Worm (Caenorhabditis elegans) whole organism, L1 larva: ENCODE data around the gene srsx-34.

Source experiments
- C16A3.4 ChIP-seq: fragments of 150-350 bp; optimal IDR thresholded peaks from 2 replicates; lab custom pipeline; 2014; ENCODE audit warnings: missing biosample characterization, missing genetic modification characterization
- C34B4.2 ChIP-seq: sonication (generic microtip); optimal IDR thresholded peaks from 2 replicates; lab custom pipeline; 2017; ENCODE audit warnings: mild to moderate bottlenecking, missing genetic modification characterization, missing compliant biosample characterization
- Y116A8C.19 ChIP-seq: sonication (generic microtip); optimal IDR thresholded peaks from 2 replicates; lab custom pipeline; 2016; ENCODE audit warnings: missing compliant biosample characterization, missing genetic modification characterization, borderline replicate concordance
- aha-1 ChIP-seq: fragments of 150-350 bp; optimal IDR thresholded peaks from 2 replicates; lab custom pipeline; 2014; ENCODE audit warnings: missing biosample characterization, missing genetic modification characterization
- ama-1 ChIP-seq: fragments of 150-350 bp; optimal IDR thresholded peaks from 2 replicates; lab custom pipeline; 2014
- blmp-1 ChIP-seq: fragments of 150-350 bp; optimal IDR thresholded peaks from 2 replicates; lab custom pipeline; 2014; ENCODE audit warnings: missing biosample characterization, missing genetic modification characterization
- ceh-82 ChIP-seq, 3 experiments: fragments of 150-350 bp in 1 of 3; sonication (generic microtip) in 2 of 3; optimal IDR thresholded peaks; 2 replicates each; lab custom pipeline; 2014 to 2017; ENCODE audit warnings: missing biosample characterization in 3 of 3, missing genetic modification characterization in 3 of 3
- ceh-90 ChIP-seq: sonication (generic microtip); optimal IDR thresholded peaks from 2 replicates; lab custom pipeline; 2016; ENCODE audit warnings: missing genetic modification characterization, missing compliant biosample characterization
- dsc-1 ChIP-seq: sonication (generic microtip); optimal IDR thresholded peaks from 2 replicates; lab custom pipeline; 2016; ENCODE audit warnings: mild to moderate bottlenecking, missing genetic modification characterization, missing compliant biosample characterization
- efl-1 ChIP-seq, 4 experiments: fragments of 150-350 bp; optimal IDR thresholded peaks in 3 of 4; peaks in 1 of 4; 1 replicate in 1 of 4; 2 replicates in 3 of 4; lab custom pipeline; 2014; ENCODE audit warnings: missing biosample characterization in 2 of 4, missing genetic modification characterization in 2 of 4, missing genetic modification reagents in 2 of 4
- efl-3 ChIP-seq: fragments of 200-800 bp; sonication (Bioruptor generic); optimal IDR thresholded peaks from 2 replicates; lab custom pipeline; 2018; ENCODE audit warnings: mild to moderate bottlenecking, missing genetic modification characterization, missing compliant biosample characterization
- ets-5 ChIP-seq: fragments of 200-800 bp; sonication (Bioruptor generic); IDR thresholded peaks from 2 replicates; pipeline ENCODE4 v1.3.6; 2022; ENCODE audit warnings: missing genetic modification characterization, missing compliant biosample characterization
- fkh-10 ChIP-seq: sonication (generic microtip); optimal IDR thresholded peaks from 2 replicates; lab custom pipeline; 2017; ENCODE audit warnings: missing biosample characterization, missing genetic modification reagents, missing genetic modification characterization
- fkh-8 ChIP-seq: sonication (generic microtip); optimal IDR thresholded peaks from 2 replicates; lab custom pipeline; 2016; ENCODE audit warnings: mild to moderate bottlenecking, missing genetic modification characterization, missing compliant biosample characterization
- fos-1 ChIP-seq: fragments of 150-350 bp; optimal IDR thresholded peaks from 2 replicates; lab custom pipeline; 2014; ENCODE audit warnings: missing biosample characterization, missing genetic modification characterization
- grh-1 ChIP-seq: fragments of 200-800 bp; sonication (Bioruptor generic); IDR thresholded peaks from 2 replicates; pipeline ENCODE4 v1.3.6; 2022; ENCODE audit warnings: missing genetic modification reagents, missing genetic modification characterization, missing compliant biosample characterization
- irx-1 ChIP-seq: sonication (generic microtip); optimal IDR thresholded peaks from 2 replicates; lab custom pipeline; 2016; ENCODE audit warnings: missing genetic modification characterization, missing compliant biosample characterization
- isw-1 ChIP-seq: fragments of 200-800 bp; sonication (Bioruptor generic); IDR thresholded peaks from 2 replicates; pipeline ENCODE4 v1.3.6; 2022; ENCODE audit warnings: missing genetic modification characterization, missing compliant biosample characterization
- lin-13 ChIP-seq: fragments of 150-350 bp; optimal IDR thresholded peaks from 2 replicates; lab custom pipeline; 2014; ENCODE audit warnings: missing biosample characterization, missing genetic modification reagents, missing genetic modification characterization
- lin-15B ChIP-seq: fragments of 150-350 bp; sonication (generic microtip); optimal IDR thresholded peaks from 3 replicates; lab custom pipeline; 2014; ENCODE audit warnings: missing biosample characterization, missing genetic modification characterization
- lin-39 ChIP-seq: fragments of 150-350 bp; optimal IDR thresholded peaks from 2 replicates; lab custom pipeline; 2014; ENCODE audit warnings: missing biosample characterization, missing genetic modification reagents, missing genetic modification characterization
- lir-3 ChIP-seq: sonication (generic microtip); optimal IDR thresholded peaks from 2 replicates; lab custom pipeline; 2016; ENCODE audit warnings: mild to moderate bottlenecking, missing genetic modification characterization, moderate library complexity, missing compliant biosample characterization; ENCODE audit not compliant: poor library complexity
- lsy-2 ChIP-seq, 2 experiments: fragments of 150-350 bp; optimal IDR thresholded peaks; 2 replicates each; lab custom pipeline; 2014; ENCODE audit warnings: missing biosample characterization in 2 of 2, missing genetic modification characterization in 2 of 2
- mab-9 ChIP-seq: fragments of 200-800 bp; sonication (Bioruptor generic); IDR thresholded peaks from 2 replicates; pipeline ENCODE4 v1.3.6; 2022; ENCODE audit warnings: missing genetic modification reagents, missing genetic modification characterization, missing compliant biosample characterization
- mep-1 ChIP-seq: fragments of 150-350 bp; optimal IDR thresholded peaks from 2 replicates; lab custom pipeline; 2014; ENCODE audit warnings: missing biosample characterization, missing genetic modification characterization
- nhr-11 ChIP-seq: fragments of 150-350 bp; optimal IDR thresholded peaks from 2 replicates; lab custom pipeline; 2014; ENCODE audit warnings: missing biosample characterization, missing genetic modification characterization
- nhr-12 ChIP-seq: sonication (generic microtip); optimal IDR thresholded peaks from 2 replicates; lab custom pipeline; 2017; ENCODE audit warnings: missing biosample characterization, missing genetic modification characterization
- nhr-19 ChIP-seq: fragments of 200-800 bp; sonication (Bioruptor generic); conservative IDR thresholded peaks from 2 replicates; pipeline ENCODE4 v1.3.6; 2022; ENCODE audit warnings: missing genetic modification characterization, missing compliant biosample characterization
- nhr-237 ChIP-seq: fragments of 150-350 bp; optimal IDR thresholded peaks from 2 replicates; lab custom pipeline; 2014; ENCODE audit warnings: missing biosample characterization, missing genetic modification characterization
- nhr-47 ChIP-seq: sonication (generic microtip); optimal IDR thresholded peaks from 2 replicates; lab custom pipeline; 2016; ENCODE audit warnings: mild to moderate bottlenecking, missing genetic modification characterization, moderate library complexity, missing compliant biosample characterization
- nhr-71 ChIP-seq: sonication (generic microtip); optimal IDR thresholded peaks from 2 replicates; lab custom pipeline; 2016; ENCODE audit warnings: mild to moderate bottlenecking, missing genetic modification characterization, moderate library complexity, missing compliant biosample characterization
- nhr-76 ChIP-seq: sonication (generic microtip); optimal IDR thresholded peaks from 2 replicates; lab custom pipeline; 2017; ENCODE audit warnings: missing biosample characterization, missing genetic modification characterization
- nhr-77 ChIP-seq: fragments of 150-350 bp; optimal IDR thresholded peaks from 2 replicates; lab custom pipeline; 2014; ENCODE audit warnings: missing biosample characterization, missing genetic modification characterization
- nhr-85 ChIP-seq: sonication (generic microtip); peaks from one replicate; lab custom pipeline; 2016; ENCODE audit warnings: missing genetic modification characterization, inconsistent platforms, missing compliant biosample characterization
- nhr-90 ChIP-seq: sonication (generic microtip); optimal IDR thresholded peaks from 2 replicates; lab custom pipeline; 2016; ENCODE audit warnings: mild to moderate bottlenecking, missing genetic modification characterization, missing compliant biosample characterization; ENCODE audit not compliant: poor library complexity
- pax-3 ChIP-seq: fragments of 200-800 bp; sonication (Bioruptor generic); optimal IDR thresholded peaks from 2 replicates; lab custom pipeline; 2018; ENCODE audit warnings: mild to moderate bottlenecking, missing genetic modification characterization, moderate library complexity, missing compliant biosample characterization
- snpc-4 ChIP-seq: fragments of 150-350 bp; optimal IDR thresholded peaks from 2 replicates; lab custom pipeline; 2014; ENCODE audit warnings: missing biosample characterization, missing genetic modification characterization
- unc-130 ChIP-seq: fragments of 150-350 bp; optimal IDR thresholded peaks from 2 replicates; lab custom pipeline; 2017; ENCODE audit warnings: missing biosample characterization, missing genetic modification characterization, inconsistent platforms
- unc-30 ChIP-seq: sonication (generic microtip); optimal IDR thresholded peaks from 2 replicates; lab custom pipeline; 2017; ENCODE audit warnings: missing biosample characterization, missing genetic modification characterization
- unc-62 ChIP-seq: fragments of 150-350 bp; optimal IDR thresholded peaks from 2 replicates; lab custom pipeline; 2014; ENCODE audit warnings: missing biosample characterization, missing genetic modification reagents, missing genetic modification characterization
- unc-98 ChIP-seq: fragments of 200-800 bp; sonication (Bioruptor generic); IDR thresholded peaks from 2 replicates; pipeline ENCODE4 v1.3.6; 2022; ENCODE audit warnings: missing genetic modification characterization, missing compliant biosample characterization
- vab-15 ChIP-seq: sonication (generic microtip); optimal IDR thresholded peaks from 2 replicates; lab custom pipeline; 2017; ENCODE audit warnings: missing genotype, mild to moderate bottlenecking, missing genetic modification characterization, missing compliant biosample characterization
- xbp-1 ChIP-seq: sonication (generic microtip); optimal IDR thresholded peaks from 2 replicates; lab custom pipeline; 2016; ENCODE audit warnings: missing genetic modification characterization, missing compliant biosample characterization
- zag-1 ChIP-seq: fragments of 150-350 bp; optimal IDR thresholded peaks from 2 replicates; lab custom pipeline; 2014; ENCODE audit warnings: missing biosample characterization, missing genetic modification characterization

The srsx-34 gene

ce11 chrV:9024713-9025112 is 11.1 kb upstream of the srsx-34 start, which contains the start of gene bus-1:
TSS of gene bus-1 (minus strand) at chrV:9024813.
- TF ChIP-seq nhr-85 (tag; lab: Kevin White, UChicago) = no peak
- no peak for TF ChIP-seq lin-15B (tag; lab: Kevin White, UChicago)
- no peak for TF ChIP-seq lir-3 (tag; lab: Kevin White, UChicago)
- no peak for TF ChIP-seq nhr-90 (tag; lab: Kevin White, UChicago)

ce11 chrV:9030248-9030647 is 5.5 kb upstream of the srsx-34 start, which contains the start of gene C25E10.5:
TSS of gene C25E10.5 (plus strand) at chrV:9030548.
- no peak for TF ChIP-seq nhr-237 (tag; lab: Kevin White, UChicago)
- no peak for TF ChIP-seq fos-1 (tag; lab: Kevin White, UChicago)
- TF ChIP-seq dsc-1 (tag; lab: Kevin White, UChicago) = no peak
- no peak for TF ChIP-seq ceh-90
- TF ChIP-seq efl-1 (optimal IDR thresholded peaks at IDR 0.05; lab: Kevin White, UChicago) = no peak
- peak in 1 of 2 experiments; percentile 40 for TF ChIP-seq efl-1 (GFP tag; optimal IDR thresholded peaks at IDR 0.05 in 1 of 2; lab: Kevin White, UChicago)

- no peak for TF ChIP-seq efl-1 (optimal IDR thresholded peaks at IDR 0.05; lab: Kevin White, UChicago)
- TF ChIP-seq efl-1 (GFP tag; optimal IDR thresholded peaks at IDR 0.05 in 1 of 2; lab: Kevin White, UChicago) = peak in 1 of 2 experiments; percentile 43
- no peak for TF ChIP-seq nhr-19
- TF ChIP-seq blmp-1 (tag; lab: Kevin White, UChicago) = peak; percentile 33
Observed at ce11 chrV:9033267-9033666, 2.5 kb upstream of the srsx-34 start, which contains the start of gene C25E10.4. TSS of gene C25E10.4 (plus strand) at chrV:9033567.

ce11 chrV:9041030-9041429 is 5.2 kb downstream of the srsx-34 start, which contains the start of gene cyp-33B1:
TSS of gene cyp-33B1 (plus strand) at chrV:9041330.
- TF ChIP-seq nhr-71 (tag; lab: Kevin White, UChicago) (no peak), vab-15 (no peak), nhr-76 (no peak), grh-1 (GFP tag; lab: Robert Waterston, UW) (no peak), Y116A8C.19 (tag; lab: Kevin White, UChicago) (no peak), lsy-2 (tag; optimal IDR thresholded peaks at IDR 0.05; lab: Kevin White, UChicago) (no peak), dsc-1 (tag; lab: Kevin White, UChicago) (no peak), unc-98 (GFP tag; lab: Robert Waterston, UW) (no peak), ama-1 (no peak), pax-3 (tag; lab: Kevin White, UChicago) (no peak), nhr-90 (tag; lab: Kevin White, UChicago) (no peak), fos-1 (tag; lab: Kevin White, UChicago) (no peak), unc-62 (GFP tag; lab: Kevin White, UChicago) (no peak), snpc-4 (tag; lab: Kevin White, UChicago) (no peak), lin-39 (tag; lab: Kevin White, UChicago) (no peak), irx-1 (tag; lab: Kevin White, UChicago) (no peak), mep-1 (tag; lab: Kevin White, UChicago) (no peak), unc-130 (no peak), unc-30 (tag; lab: Kevin White, UChicago) (no peak)

ce11 chrV:9044871-9045270 is 9.1 kb downstream of the srsx-34 start, which contains the start of gene nhr-30:
TSS of gene nhr-30 (plus strand) at chrV:9045171.
- TF ChIP-seq fkh-8 (tag; lab: Kevin White, UChicago) (no peak), xbp-1 (no peak), unc-130 (no peak), nhr-12 (tag; lab: Kevin White, UChicago) (no peak), mab-9 (no peak), aha-1 (no peak)

- TF ChIP-seq unc-98 (GFP tag; lab: Robert Waterston, UW) (no peak), C34B4.2 (no peak), nhr-47 (peak; percentile 43), lin-13 (no peak), nhr-12 (tag; lab: Kevin White, UChicago) (no peak), C16A3.4 (tag; lab: Kevin White, UChicago) (no peak), unc-62 (GFP tag; lab: Kevin White, UChicago) (no peak), fkh-10 (GFP tag; lab: Kevin White, UChicago) (no peak), zag-1 (no peak), efl-3 (no peak), nhr-77 (tag; lab: Kevin White, UChicago) (no peak), ceh-82 (tag; optimal IDR thresholded peaks at IDR 0.05; lab: Kevin White, UChicago) (no peak), ets-5 (GFP tag; lab: Robert Waterston, UW) (no peak), isw-1 (GFP tag; lab: Robert Waterston, UW) (no peak), nhr-11 (tag; lab: Kevin White, UChicago) (peak; percentile 37)
Observed at ce11 chrV:9047555-9048049, 11.8 kb downstream of the srsx-34 start, which contains the start of gene C25E10.17. TSS of gene C25E10.17 (minus strand) at chrV:9047605.
